Fruit fly (Drosophila melanogaster) whole organism, embryonic: ENCODE measurements around the gene UbcE2M.

ENCODE experiments used
- ATbp ChIP-seq: fragments of 200-800 bp; sonication (Bioruptor generic); optimal IDR thresholded peaks from 2 replicates; lab custom pipeline; 2017; ENCODE audit warnings: missing biosample characterization, mild to moderate bottlenecking, missing genetic modification characterization, missing genetic modification reagents
- Antp ChIP-seq: fragments of 200-800 bp; sonication (Bioruptor generic); optimal IDR thresholded peaks from 3 replicates; lab custom pipeline; 2016; ENCODE audit warnings: missing biosample characterization, missing genetic modification characterization
- B-H2 ChIP-seq: fragments of 200-800 bp; sonication (Bioruptor generic); optimal IDR thresholded peaks from 2 replicates; lab custom pipeline; 2018; ENCODE audit warnings: missing biosample characterization, mild to moderate bottlenecking, missing genetic modification characterization
- BEAF-32 ChIP-seq: fragments of 200-800 bp; sonication (Bioruptor generic); optimal IDR thresholded peaks from 3 replicates; lab custom pipeline; 2017; ENCODE audit warnings: missing biosample characterization, missing genetic modification characterization, mild to moderate bottlenecking, moderate library complexity, missing genetic modification reagents
- Bgb ChIP-seq: fragments of 200-800 bp; sonication (Bioruptor generic); IDR thresholded peaks from 2 replicates; pipeline ENCODE4 v1.3.6; 2022; ENCODE audit warnings: missing biosample characterization, missing genetic modification characterization; ENCODE audit not compliant: partially characterized antibody
- CG10267 ChIP-seq: fragments of 200-800 bp; sonication (Bioruptor generic); optimal IDR thresholded peaks from 2 replicates; lab custom pipeline; 2018; ENCODE audit warnings: missing biosample characterization, mild to moderate bottlenecking, missing genetic modification characterization, moderate library complexity
- CG10654 ChIP-seq: fragments of 200-800 bp; sonication (Bioruptor generic); optimal IDR thresholded peaks from 2 replicates; lab custom pipeline; 2016; ENCODE audit warnings: missing biosample characterization, missing genetic modification characterization
- CG12391 ChIP-seq: fragments of 200-800 bp; sonication (Bioruptor generic); optimal IDR thresholded peaks from 3 replicates; lab custom pipeline; 2018; ENCODE audit warnings: missing biosample characterization, mild to moderate bottlenecking, missing genetic modification characterization, moderate library complexity
- CG12659 ChIP-seq: fragments of 200-800 bp; sonication (Bioruptor generic); optimal IDR thresholded peaks from 3 replicates; lab custom pipeline; 2017; ENCODE audit warnings: mild to moderate bottlenecking, missing biosample characterization, missing genetic modification reagents, missing genetic modification characterization
- CG14441 ChIP-seq: fragments of 200-800 bp; sonication (Bioruptor generic); IDR thresholded peaks from 2 replicates; pipeline ENCODE4 v1.3.6; 2022; ENCODE audit warnings: missing biosample characterization, missing genetic modification characterization
- CG14710 ChIP-seq: fragments of 200-800 bp; sonication (Bioruptor generic); optimal IDR thresholded peaks from 3 replicates; lab custom pipeline; 2019; ENCODE audit warnings: missing biosample characterization, mild to moderate bottlenecking, missing genetic modification characterization, moderate library complexity
- CG15514 ChIP-seq: fragments of 200-800 bp; sonication (Bioruptor generic); optimal IDR thresholded peaks from 3 replicates; lab custom pipeline; 2017; ENCODE audit warnings: missing biosample characterization, missing genetic modification characterization, mild to moderate bottlenecking, moderate library complexity, missing genetic modification reagents
- CG17385 ChIP-seq: fragments of 200-800 bp; sonication (Bioruptor generic); optimal IDR thresholded peaks from 3 replicates; lab custom pipeline; 2018; ENCODE audit warnings: missing biosample characterization, mild to moderate bottlenecking, missing genetic modification characterization
- CG18476 ChIP-seq: fragments of 200-800 bp; sonication (Bioruptor generic); optimal IDR thresholded peaks from 2 replicates; lab custom pipeline; 2016; ENCODE audit warnings: missing biosample characterization, mild to moderate bottlenecking, missing genetic modification characterization
- CG2116 ChIP-seq: fragments of 200-800 bp; sonication (Bioruptor generic); optimal IDR thresholded peaks from 3 replicates; lab custom pipeline; 2018; ENCODE audit warnings: missing biosample characterization, mild to moderate bottlenecking, missing genetic modification characterization
- CG34224 ChIP-seq: fragments of 200-800 bp; sonication (Bioruptor generic); IDR thresholded peaks from 3 replicates; pipeline ENCODE4 v1.3.6; 2022; ENCODE audit warnings: missing biosample characterization, missing genetic modification characterization; ENCODE audit not compliant: partially characterized antibody
- CG4617 ChIP-seq: fragments of 200-800 bp; sonication (Bioruptor generic); optimal IDR thresholded peaks from 3 replicates; lab custom pipeline; 2016; ENCODE audit warnings: missing biosample characterization, missing genetic modification characterization, borderline replicate concordance
- CG6254 ChIP-seq: fragments of 200-800 bp; sonication (Bioruptor generic); optimal IDR thresholded peaks from 3 replicates; lab custom pipeline; 2017; ENCODE audit warnings: mild to moderate bottlenecking, missing biosample characterization, missing genetic modification reagents, missing genetic modification characterization
- CG6791 ChIP-seq: fragments of 200-800 bp; sonication (Bioruptor generic); IDR thresholded peaks from 3 replicates; pipeline ENCODE4 v1.3.6; 2022; ENCODE audit warnings: missing biosample characterization, missing genetic modification characterization; ENCODE audit not compliant: partially characterized antibody
- CG7963 ChIP-seq: fragments of 200-800 bp; sonication (Bioruptor generic); IDR thresholded peaks from 3 replicates; pipeline ENCODE4 v1.3.6; 2022; ENCODE audit warnings: missing biosample characterization, missing genetic modification characterization; ENCODE audit not compliant: partially characterized antibody
- CG9797 ChIP-seq: fragments of 200-800 bp; sonication (Bioruptor generic); optimal IDR thresholded peaks from 3 replicates; lab custom pipeline; 2018; ENCODE audit warnings: missing biosample characterization, mild to moderate bottlenecking, missing genetic modification characterization
- Dp ChIP-seq: fragments of 200-800 bp; sonication (Bioruptor generic); optimal IDR thresholded peaks from 2 replicates; lab custom pipeline; 2018; ENCODE audit warnings: missing biosample characterization, mild to moderate bottlenecking, missing genetic modification characterization, moderate library complexity
- E2f2 ChIP-seq: fragments of 200-800 bp; sonication (Bioruptor generic); IDR thresholded peaks from 2 replicates; pipeline ENCODE4 v1.3.6; 2022; ENCODE audit warnings: missing biosample characterization, missing genetic modification characterization
- ERR ChIP-seq: fragments of 200-800 bp; sonication (Bioruptor generic); optimal IDR thresholded peaks from 2 replicates; lab custom pipeline; 2016; ENCODE audit warnings: missing biosample characterization, missing genetic modification characterization
- Fer1 ChIP-seq: fragments of 200-800 bp; sonication (Bioruptor generic); optimal IDR thresholded peaks from 2 replicates; lab custom pipeline; 2017; ENCODE audit warnings: missing biosample characterization, mild to moderate bottlenecking, missing genetic modification characterization
- Gsc ChIP-seq: fragments of 200-800 bp; sonication (Bioruptor generic); IDR thresholded peaks from 2 replicates; pipeline ENCODE4 v1.3.6; 2022; ENCODE audit warnings: missing biosample characterization, missing genetic modification characterization
- HLH54F ChIP-seq: fragments of 200-800 bp; sonication (Bioruptor generic); optimal IDR thresholded peaks from 3 replicates; lab custom pipeline; 2016; ENCODE audit warnings: missing biosample characterization, missing genetic modification characterization
- Hr78 ChIP-seq, 2 experiments: fragments of 200-800 bp in 1 of 2; fragments of >200 bp in 1 of 2; sonication (Bioruptor generic) in 1 of 2; optimal IDR thresholded peaks; 2 replicates each; lab custom pipeline; 2017 to 2019; ENCODE audit warnings: missing biosample characterization in 2 of 2, missing genetic modification characterization in 2 of 2, mild to moderate bottlenecking in 1 of 2, moderate library complexity in 1 of 2
- MBD-R2 ChIP-seq: fragments of 200-800 bp; sonication (Bioruptor generic); IDR thresholded peaks from 2 replicates; pipeline ENCODE4 v1.3.6; 2022; ENCODE audit warnings: missing biosample characterization, missing genetic modification characterization
- MESR4 ChIP-seq: fragments of 200-800 bp; sonication (Bioruptor generic); optimal IDR thresholded peaks from 2 replicates; lab custom pipeline; 2018; ENCODE audit warnings: missing biosample characterization, mild to moderate bottlenecking, missing genetic modification characterization, moderate library complexity
- TFAM ChIP-seq: fragments of 200-800 bp; sonication (Bioruptor generic); optimal IDR thresholded peaks from 2 replicates; lab custom pipeline; 2017; ENCODE audit warnings: missing biosample characterization, missing genetic modification characterization, inconsistent platforms
- Tbp ChIP-seq: fragments of >200 bp; optimal IDR thresholded peaks from 2 replicates; lab custom pipeline; 2018; ENCODE audit warnings: missing biosample characterization, missing genetic modification characterization
- Xbp1 ChIP-seq: fragments of 200-800 bp; sonication (Bioruptor generic); optimal IDR thresholded peaks from 3 replicates; lab custom pipeline; 2016; ENCODE audit warnings: missing biosample characterization, mild to moderate bottlenecking, missing genetic modification characterization
- YL-1 ChIP-seq: fragments of 200-800 bp; sonication (Bioruptor generic); optimal IDR thresholded peaks from 3 replicates; lab custom pipeline; 2017; ENCODE audit warnings: missing biosample characterization, mild to moderate bottlenecking, missing genetic modification characterization
- da ChIP-seq: fragments of 200-800 bp; sonication (Bioruptor generic); optimal IDR thresholded peaks from 2 replicates; lab custom pipeline; 2016; ENCODE audit warnings: missing biosample characterization, missing genetic modification characterization
- gfzf ChIP-seq: fragments of 200-800 bp; sonication (Bioruptor generic); optimal IDR thresholded peaks from 2 replicates; lab custom pipeline; 2016; ENCODE audit warnings: missing biosample characterization, mild to moderate bottlenecking, missing genetic modification characterization, moderate library complexity
- grau ChIP-seq: fragments of 200-800 bp; optimal IDR thresholded peaks from 3 replicates; lab custom pipeline; 2019; ENCODE audit warnings: missing biosample characterization, mild to moderate bottlenecking, missing genetic modification characterization, moderate library complexity
- lbe ChIP-seq: fragments of 200-800 bp; sonication (Bioruptor generic); optimal IDR thresholded peaks from 2 replicates; lab custom pipeline; 2016; ENCODE audit warnings: missing biosample characterization, mild to moderate bottlenecking, missing genetic modification characterization
- lola ChIP-seq, 3 experiments: fragments of >200 bp in 2 of 3; fragments of 200-800 bp in 1 of 3; sonication (Bioruptor generic) in 1 of 3; optimal IDR thresholded peaks; 2 replicates each; lab custom pipeline; 2017 to 2019; ENCODE audit warnings: missing biosample characterization in 3 of 3, missing genetic modification characterization in 3 of 3, mild to moderate bottlenecking in 1 of 3, moderate library complexity in 1 of 3
- phol ChIP-seq: fragments of 200-800 bp; sonication (Bioruptor generic); optimal IDR thresholded peaks from 3 replicates; lab custom pipeline; 2018; ENCODE audit warnings: missing biosample characterization, mild to moderate bottlenecking, missing genetic modification characterization, moderate library complexity
- pzg ChIP-seq: fragments of 200-800 bp; sonication (Bioruptor generic); optimal IDR thresholded peaks from 3 replicates; lab custom pipeline; 2018; ENCODE audit warnings: missing biosample characterization, mild to moderate bottlenecking, missing genetic modification characterization, moderate library complexity
- row ChIP-seq: fragments of 200-800 bp; sonication (Bioruptor generic); IDR thresholded peaks from 3 replicates; pipeline ENCODE4 v1.3.6; 2022; ENCODE audit warnings: missing biosample characterization, missing genetic modification characterization
- sisA ChIP-seq: fragments of 200-800 bp; sonication (Bioruptor generic); IDR thresholded peaks from 2 replicates; pipeline ENCODE4 v1.3.6; 2022; ENCODE audit warnings: missing biosample characterization, missing genetic modification characterization
- so ChIP-seq: fragments of 200-800 bp; sonication (Bioruptor generic); IDR thresholded peaks from 3 replicates; pipeline ENCODE4 v1.3.6; 2022; ENCODE audit warnings: missing biosample characterization, missing genetic modification characterization
- stwl ChIP-seq: fragments of 200-800 bp; sonication (Bioruptor generic); optimal IDR thresholded peaks from 3 replicates; lab custom pipeline; 2018; ENCODE audit warnings: missing biosample characterization, mild to moderate bottlenecking, missing genetic modification characterization, moderate library complexity
- tgo ChIP-seq: fragments of 200-800 bp; sonication (Bioruptor generic); IDR thresholded peaks from 3 replicates; pipeline ENCODE4 v1.3.6; 2022; ENCODE audit warnings: missing biosample characterization, missing genetic modification characterization
- trem ChIP-seq: fragments of 200-800 bp; optimal IDR thresholded peaks from 3 replicates; lab custom pipeline; 2019; ENCODE audit warnings: missing biosample characterization, mild to moderate bottlenecking, missing genetic modification characterization, moderate library complexity
- zen ChIP-seq: fragments of 200-800 bp; sonication (Bioruptor generic); optimal IDR thresholded peaks from 3 replicates; lab custom pipeline; 2018; ENCODE audit warnings: missing biosample characterization, mild to moderate bottlenecking, missing genetic modification characterization, moderate library complexity

UbcE2M gene

DNA sequence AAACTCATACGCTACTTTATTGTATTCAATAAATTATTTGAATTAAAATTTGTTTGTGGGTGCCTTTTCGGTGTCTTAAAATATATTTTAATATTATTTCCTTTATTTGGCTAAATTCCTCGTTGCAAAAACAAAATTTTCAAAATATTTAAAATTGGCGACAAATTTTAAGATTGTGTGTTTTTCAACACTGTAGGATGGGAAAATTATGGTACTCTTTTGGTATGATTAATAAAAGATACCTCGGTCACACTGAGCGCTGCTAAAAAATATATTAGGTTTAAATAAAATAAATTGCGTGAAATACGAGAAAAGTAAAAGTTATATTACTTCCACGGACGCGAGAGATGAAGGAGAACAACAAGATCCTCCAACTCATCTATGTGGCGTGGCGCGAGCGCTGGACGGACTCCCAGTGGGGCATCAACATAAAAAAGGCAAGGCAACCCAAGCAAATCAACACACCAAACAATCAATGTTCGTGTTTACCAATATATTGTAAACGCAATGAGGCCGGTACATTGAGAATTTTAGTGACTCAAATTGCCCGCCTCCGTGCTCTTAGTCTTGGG lies 6.7 kb downstream of the UbcE2M start, which contains the start of gene MED24:
MED24 (plus strand) TSS at position 229 of the 572 bp plus-strand sequence.
- TF ChIP-seq Fer1 (GFP tag; lab: Kevin White, UChicago) (peak; percentile 9), lola (GFP tag; optimal IDR thresholded peaks at IDR 0.05; lab: Kevin White, UChicago) (no peak), so (no peak), CG14710 (peak; percentile 38), da (GFP tag; lab: Kevin White, UChicago) (no peak), zen (tag; lab: Kevin White, UChicago) (peak; percentile 28), CG12391 (tag; lab: Kevin White, UChicago) (no peak), stwl (tag; lab: Kevin White, UChicago) (peak; percentile 82), Xbp1 (peak; percentile 1), MESR4 (GFP tag; lab: Kevin White, UChicago) (peak; percentile 59), Tbp (GFP tag; lab: Kevin White, UChicago) (no peak), MBD-R2 (peak; percentile 70), gfzf (peak; percentile 71), Antp (GFP tag; lab: Kevin White, UChicago) (no peak), CG14441 (GFP tag; lab: Robert Waterston, UW) (no peak), CG10267 (tag; lab: Kevin White, UChicago) (peak; percentile 95), pzg (GFP tag; lab: Kevin White, UChicago) (peak; percentile 47), tgo (no peak), row (GFP tag; lab: Robert Waterston, UW) (no peak; the same call in 2 of the 3 replicates), BEAF-32 (GFP tag; lab: Kevin White, UChicago) (peak; percentile 17), ATbp (GFP tag; lab: Kevin White, UChicago) (no peak), B-H2 (GFP tag; lab: Kevin White, UChicago) (peak; percentile 16), Hr78 (GFP tag; optimal IDR thresholded peaks at IDR 0.05; lab: Kevin White, UChicago) (no peak), Bgb (GFP tag; lab: Robert Waterston, UW) (peak; percentile 12; the same call in 1 of the 2 replicates), E2f2 (GFP tag; lab: Robert Waterston, UW) (peak; percentile 84), YL-1 (GFP tag; lab: Kevin White, UChicago) (peak; percentile 22), CG7963 (GFP tag; lab: Robert Waterston, UW) (no peak), CG2116 (GFP tag; lab: Kevin White, UChicago) (peak; percentile 55), trem (tag; lab: Kevin White, UChicago) (peak; percentile 32), HLH54F (GFP tag; lab: Kevin White, UChicago) (no peak), CG6791 (no peak), CG34224 (GFP tag; lab: Robert Waterston, UW) (peak; percentile 22; the same call in 1 of the 3 replicates), CG12659 (GFP tag; lab: Kevin White, UChicago) (peak; percentile 46), phol (tag; lab: Kevin White, UChicago) (peak; percentile 27), ERR (GFP tag; lab: Kevin White, UChicago) (no peak), Dp (peak; percentile 75), CG17385 (no peak), sisA (GFP tag; lab: Robert Waterston, UW) (no peak), CG15514 (peak; percentile 54), Gsc (GFP tag; lab: Robert Waterston, UW) (no peak), lbe (peak; percentile 15), CG6254 (no peak), TFAM (GFP tag; lab: Kevin White, UChicago) (no peak), CG18476 (GFP tag; lab: Kevin White, UChicago) (no peak), CG4617 (peak; percentile 82), grau (tag; lab: Kevin White, UChicago) (peak; percentile 9), CG9797 (GFP tag; lab: Kevin White, UChicago) (peak; percentile 42), CG10654 (GFP tag; lab: Kevin White, UChicago) (no peak)
